Worm (Caenorhabditis elegans) whole organism, L2 larva: Measurements from ENCODE around the gene unc-78.

Experiments used
- C34F6.9 ChIP-seq: fragments of 150-350 bp; optimal IDR thresholded peaks from 2 replicates; lab custom pipeline; 2014; ENCODE audit warnings: missing biosample characterization, missing genetic modification characterization
- F13H6.1 ChIP-seq: sonication (generic microtip); optimal IDR thresholded peaks from 2 replicates; lab custom pipeline; 2016; ENCODE audit warnings: missing genetic modification characterization, missing compliant biosample characterization
- Y55F3AM.14 ChIP-seq: fragments of 200-800 bp; sonication (Bioruptor generic); optimal IDR thresholded peaks from 2 replicates; lab custom pipeline; 2018; ENCODE audit warnings: mild to moderate bottlenecking, missing genetic modification characterization, missing compliant biosample characterization
- ZK546.5 ChIP-seq: sonication (generic microtip); optimal IDR thresholded peaks from 2 replicates; lab custom pipeline; 2017; ENCODE audit warnings: missing biosample characterization, missing genetic modification characterization
- alr-1 ChIP-seq: fragments of 150-350 bp; optimal IDR thresholded peaks from 2 replicates; lab custom pipeline; 2014; ENCODE audit warnings: missing biosample characterization, missing genetic modification characterization
- blmp-1 ChIP-seq: sonication (generic microtip); optimal IDR thresholded peaks from 2 replicates; lab custom pipeline; 2017; ENCODE audit warnings: missing genetic modification characterization, mild to moderate bottlenecking, missing compliant biosample characterization, antibody characterized with exemption, moderate library complexity; ENCODE audit not compliant: insufficient read depth
- ceh-16 ChIP-seq: fragments of 150-350 bp; optimal IDR thresholded peaks from 2 replicates; lab custom pipeline; 2014; ENCODE audit warnings: missing biosample characterization, missing genetic modification characterization
- crh-2 ChIP-seq: sonication (generic microtip); optimal IDR thresholded peaks from 2 replicates; lab custom pipeline; 2017; ENCODE audit warnings: missing biosample characterization, missing genetic modification characterization
- dmd-4 ChIP-seq: sonication (generic microtip); optimal IDR thresholded peaks from 2 replicates; lab custom pipeline; 2017; ENCODE audit warnings: missing biosample characterization, missing genetic modification characterization
- egl-27 ChIP-seq: sonication (generic microtip); optimal IDR thresholded peaks from 3 replicates; lab custom pipeline; 2017; ENCODE audit warnings: missing biosample characterization, missing genetic modification reagents, missing genetic modification characterization
- elt-3 ChIP-seq: sonication (generic microtip); optimal IDR thresholded peaks from 2 replicates; lab custom pipeline; 2017; ENCODE audit warnings: missing biosample characterization, missing genetic modification characterization
- fos-1 ChIP-seq: fragments of 150-350 bp; optimal IDR thresholded peaks from 2 replicates; lab custom pipeline; 2014; ENCODE audit warnings: missing biosample characterization, missing genetic modification characterization
- gmeb-1 ChIP-seq: fragments of 150-350 bp; optimal IDR thresholded peaks from 2 replicates; lab custom pipeline; 2014; ENCODE audit warnings: missing biosample characterization, missing genetic modification characterization
- lin-11 ChIP-seq: fragments of 150-350 bp; sonication (generic microtip); optimal IDR thresholded peaks from 2 replicates; lab custom pipeline; 2014; ENCODE audit warnings: missing biosample characterization, missing genetic modification characterization, inconsistent platforms, mixed read lengths
- lin-13 ChIP-seq: fragments of 150-350 bp; optimal IDR thresholded peaks from 2 replicates; lab custom pipeline; 2014; ENCODE audit warnings: missing biosample characterization, missing genetic modification reagents, missing genetic modification characterization
- lin-39 ChIP-seq: fragments of 150-350 bp; optimal IDR thresholded peaks from 2 replicates; lab custom pipeline; 2014; ENCODE audit warnings: missing biosample characterization, missing genetic modification reagents, missing genetic modification characterization
- lsy-2 ChIP-seq, 2 experiments: fragments of 150-350 bp in 1 of 2; sonication (generic microtip) in 1 of 2; optimal IDR thresholded peaks; 2 replicates each; lab custom pipeline; 2014 to 2017; ENCODE audit warnings: missing biosample characterization in 2 of 2, missing genetic modification characterization in 2 of 2
- mab-5 ChIP-seq: fragments of 150-350 bp; optimal IDR thresholded peaks from 2 replicates; lab custom pipeline; 2014; ENCODE audit warnings: missing biosample characterization, missing genetic modification characterization
- mbf-1 ChIP-seq: sonication (generic microtip); optimal IDR thresholded peaks from 2 replicates; lab custom pipeline; 2017; ENCODE audit warnings: missing biosample characterization, missing genetic modification characterization
- nhr-11 ChIP-seq: fragments of 150-350 bp; optimal IDR thresholded peaks from 2 replicates; lab custom pipeline; 2014; ENCODE audit warnings: missing biosample characterization, missing genetic modification characterization
- nhr-12 ChIP-seq: fragments of 150-350 bp; optimal IDR thresholded peaks from 2 replicates; lab custom pipeline; 2014; ENCODE audit warnings: missing biosample characterization, missing genetic modification characterization
- nhr-129 ChIP-seq: fragments of 150-350 bp; optimal IDR thresholded peaks from 2 replicates; lab custom pipeline; 2014; ENCODE audit warnings: missing biosample characterization, missing genetic modification characterization
- nhr-23 ChIP-seq: fragments of 150-350 bp; optimal IDR thresholded peaks from 2 replicates; lab custom pipeline; 2014; ENCODE audit warnings: missing biosample characterization, missing genetic modification reagents, missing genetic modification characterization
- nhr-237 ChIP-seq: fragments of 150-350 bp; optimal IDR thresholded peaks from 2 replicates; lab custom pipeline; 2014; ENCODE audit warnings: missing biosample characterization, missing genetic modification characterization
- nhr-25 ChIP-seq: fragments of 150-350 bp; sonication (generic microtip); optimal IDR thresholded peaks from 3 replicates; lab custom pipeline; 2014; ENCODE audit warnings: missing biosample characterization, missing genetic modification characterization
- nhr-6 ChIP-seq: fragments of 150-350 bp; optimal IDR thresholded peaks from 2 replicates; lab custom pipeline; 2014; ENCODE audit warnings: missing biosample characterization, missing genetic modification characterization
- nhr-77 ChIP-seq: fragments of 150-350 bp; optimal IDR thresholded peaks from 2 replicates; lab custom pipeline; 2014; ENCODE audit warnings: missing biosample characterization, missing genetic modification characterization
- peb-1 ChIP-seq: fragments of 150-350 bp; optimal IDR thresholded peaks from 2 replicates; lab custom pipeline; 2014; ENCODE audit warnings: missing biosample characterization, missing genetic modification characterization
- sem-4 ChIP-seq: fragments of 150-350 bp; optimal IDR thresholded peaks from 2 replicates; lab custom pipeline; 2014; ENCODE audit warnings: missing biosample characterization, missing genetic modification reagents, missing genetic modification characterization
- skn-1 ChIP-seq: sonication (generic microtip); optimal IDR thresholded peaks from 2 replicates; lab custom pipeline; 2017; ENCODE audit warnings: missing biosample characterization, missing genetic modification characterization
- sma-3 ChIP-seq: sonication (generic microtip); optimal IDR thresholded peaks from 2 replicates; lab custom pipeline; 2016; ENCODE audit warnings: missing genetic modification reagents, missing genetic modification characterization, missing compliant biosample characterization
- sma-9 ChIP-seq, 2 experiments: fragments of 150-350 bp in 1 of 2; sonication (generic microtip) in 1 of 2; optimal IDR thresholded peaks; 2 replicates each; lab custom pipeline; 2014 to 2016; ENCODE audit warnings: missing genetic modification characterization in 2 of 2, mild to moderate bottlenecking in 1 of 2, missing biosample characterization in 1 of 2, missing compliant biosample characterization in 1 of 2, missing genetic modification reagents in 1 of 2, moderate library complexity in 1 of 2
- snpc-4 ChIP-seq: fragments of 150-350 bp; optimal IDR thresholded peaks from 2 replicates; lab custom pipeline; 2014; ENCODE audit warnings: missing biosample characterization, missing genetic modification characterization
- unc-39 ChIP-seq: fragments of 150-350 bp; optimal IDR thresholded peaks from 2 replicates; lab custom pipeline; 2014; ENCODE audit warnings: missing biosample characterization, missing genetic modification characterization
- unc-55 ChIP-seq: fragments of 150-350 bp; sonication (generic microtip); optimal IDR thresholded peaks from 3 replicates; lab custom pipeline; 2014; ENCODE audit warnings: missing biosample characterization, missing genetic modification reagents, missing genetic modification characterization
- unc-62 ChIP-seq: fragments of 150-350 bp; optimal IDR thresholded peaks from 2 replicates; lab custom pipeline; 2014; ENCODE audit warnings: missing biosample characterization, missing genetic modification reagents, missing genetic modification characterization
- zag-1 ChIP-seq: fragments of 150-350 bp; optimal IDR thresholded peaks from 2 replicates; lab custom pipeline; 2014; ENCODE audit warnings: missing biosample characterization, missing genetic modification characterization
- ztf-1 ChIP-seq: fragments of 200-800 bp; sonication (Bioruptor generic); conservative IDR thresholded peaks from 2 replicates; pipeline ENCODE4 v1.3.6; 2022; ENCODE audit warnings: missing genetic modification characterization, missing compliant biosample characterization
- ztf-11 ChIP-seq: sonication (generic microtip); optimal IDR thresholded peaks from 2 replicates; lab custom pipeline; 2017; ENCODE audit warnings: missing biosample characterization, missing genetic modification characterization

The unc-78 gene

ce11 chrX:3411565-3412022, at the start of gene unc-78:
Gene unc-78 (minus strand): TSS chrX:3411615.
- TF ChIP-seq fos-1 (tag; lab: Kevin White, UChicago): peak; percentile 33
- TF ChIP-seq F13H6.1 (tag; lab: Kevin White, UChicago): peak; percentile 29
- no peak for TF ChIP-seq nhr-77 (tag; lab: Kevin White, UChicago)

- TF ChIP-seq F13H6.1 (tag; lab: Kevin White, UChicago) (peak; percentile 76), sem-4 (tag; lab: Kevin White, UChicago) (no peak), ztf-11 (tag; lab: Kevin White, UChicago) (no peak), mab-5 (tag; lab: Kevin White, UChicago) (peak; percentile 82), blmp-1 (tag; lab: Kevin White, UChicago) (no peak), sma-9 (GFP tag; optimal IDR thresholded peaks at IDR 0.05; lab: Kevin White, UChicago) (peak; percentile 61), sma-9 (tag; optimal IDR thresholded peaks at IDR 0.05; lab: Kevin White, UChicago) (no peak), nhr-11 (tag; lab: Kevin White, UChicago) (no peak), C34F6.9 (tag; lab: Kevin White, UChicago) (peak; percentile 22), lsy-2 (tag; optimal IDR thresholded peaks at IDR 0.05; lab: Kevin White, UChicago) (peak in 1 of 2 experiments; percentile 19), dmd-4 (tag; lab: Kevin White, UChicago) (no peak), unc-55 (GFP tag; lab: Kevin White, UChicago) (peak; percentile 2), elt-3 (tag; lab: Kevin White, UChicago) (no peak), nhr-237 (tag; lab: Kevin White, UChicago) (no peak), lin-39 (peak; percentile 65)
Measured at ce11 chrX:3455561-3455960, 44.1 kb upstream of the unc-78 start.

ce11 chrX:3453870-3454269, 42.5 kb upstream of the unc-78 start:
- TF ChIP-seq C34F6.9 (tag; lab: Kevin White, UChicago): no peak
- TF ChIP-seq mbf-1 (tag; lab: Kevin White, UChicago): no peak
- no peak for TF ChIP-seq alr-1 (tag; lab: Kevin White, UChicago)

ce11 chrX:3451122-3451521, 39.7 kb upstream of the unc-78 start, which contains the start of gene ZK813.5:
Gene ZK813.5 (minus strand): TSS chrX:3451222.
- TF ChIP-seq ZK546.5 (no peak), lin-11 (tag; lab: Kevin White, UChicago) (no peak), nhr-6 (no peak), mbf-1 (tag; lab: Kevin White, UChicago) (no peak), ceh-16 (tag; lab: Kevin White, UChicago) (no peak), lsy-2 (tag; optimal IDR thresholded peaks at IDR 0.05; lab: Kevin White, UChicago) (no peak), ztf-1 (GFP tag; lab: Robert Waterston, UW) (no peak), nhr-25 (tag; lab: Kevin White, UChicago) (no peak), mab-5 (tag; lab: Kevin White, UChicago) (no peak), snpc-4 (tag; lab: Kevin White, UChicago) (no peak), skn-1 (no peak), nhr-12 (tag; lab: Kevin White, UChicago) (no peak), nhr-237 (tag; lab: Kevin White, UChicago) (no peak), peb-1 (tag; lab: Kevin White, UChicago) (no peak), Y55F3AM.14 (GFP tag; lab: Kevin White, UChicago) (no peak), unc-39 (no peak), ztf-11 (tag; lab: Kevin White, UChicago) (no peak), alr-1 (tag; lab: Kevin White, UChicago) (no peak), zag-1 (tag; lab: Kevin White, UChicago) (no peak)

- TF ChIP-seq nhr-129 (no peak), nhr-23 (no peak), crh-2 (tag; lab: Kevin White, UChicago) (no peak), lin-39 (no peak), nhr-77 (tag; lab: Kevin White, UChicago) (no peak), lin-13 (GFP tag; lab: Kevin White, UChicago) (no peak), alr-1 (tag; lab: Kevin White, UChicago) (no peak), nhr-12 (tag; lab: Kevin White, UChicago) (no peak), gmeb-1 (tag; lab: Kevin White, UChicago) (no peak), egl-27 (tag; lab: Kevin White, UChicago) (no peak), sma-3 (GFP tag; lab: Kevin White, UChicago) (no peak), skn-1 (no peak), blmp-1 (tag; lab: Kevin White, UChicago) (no peak), ceh-16 (tag; lab: Kevin White, UChicago) (no peak), F13H6.1 (tag; lab: Kevin White, UChicago) (no peak), nhr-237 (tag; lab: Kevin White, UChicago) (no peak), sma-9 (GFP tag; optimal IDR thresholded peaks at IDR 0.05; lab: Kevin White, UChicago) (no peak), sma-9 (tag; optimal IDR thresholded peaks at IDR 0.05; lab: Kevin White, UChicago) (no peak), dmd-4 (tag; lab: Kevin White, UChicago) (no peak), unc-62 (GFP tag; lab: Kevin White, UChicago) (no peak)
Measured at ce11 chrX:3446011-3446410, 34.6 kb upstream of the unc-78 start, which contains the start of gene ZK813.1. Gene ZK813.1 (plus strand): TSS chrX:3446311.
